Worm (Caenorhabditis elegans) whole organism, young adult: Measurements from ENCODE around the gene cdh-9.
A peak's percentile ranks its signal among the peaks of the same experiment; 100 is the strongest.

Source experiments
- B0261.1 ChIP-seq: sonication (generic microtip); optimal IDR thresholded peaks from 2 replicates; lab custom pipeline; 2016; ENCODE audit warnings: mild to moderate bottlenecking, missing genetic modification characterization, moderate library complexity, missing compliant biosample characterization
- B0336.3 ChIP-seq: fragments of 200-800 bp; sonication (Bioruptor generic); IDR thresholded peaks from 2 replicates; pipeline ENCODE4 v1.3.6; 2022; ENCODE audit warnings: missing genetic modification characterization, missing compliant biosample characterization
- C06A6.2 ChIP-seq: fragments of 200-800 bp; sonication (Bioruptor generic); conservative IDR thresholded peaks from 2 replicates; pipeline ENCODE4 v1.3.6; 2022; ENCODE audit warnings: missing genetic modification characterization, missing compliant biosample characterization
- D2030.7 ChIP-seq: fragments of 200-800 bp; sonication (Bioruptor generic); IDR thresholded peaks from 2 replicates; pipeline ENCODE4 v1.3.6; 2022; ENCODE audit warnings: missing genetic modification reagents, missing genetic modification characterization, missing compliant biosample characterization
- F23B12.7 ChIP-seq: sonication (generic microtip); optimal IDR thresholded peaks from 2 replicates; lab custom pipeline; 2017; ENCODE audit warnings: missing genetic modification characterization, mild to moderate bottlenecking, missing compliant biosample characterization, antibody characterized with exemption, moderate library complexity; ENCODE audit not compliant: insufficient read depth
- F37B4.10 ChIP-seq: fragments of 200-800 bp; sonication (Bioruptor generic); IDR thresholded peaks from 2 replicates; pipeline ENCODE4 v1.3.6; 2022; ENCODE audit warnings: missing genetic modification characterization, missing compliant biosample characterization
- F39B2.1 ChIP-seq: fragments of 200-800 bp; sonication (Bioruptor generic); IDR thresholded peaks from 2 replicates; pipeline ENCODE4 v1.3.6; 2022; ENCODE audit warnings: missing genetic modification reagents, missing genetic modification characterization, missing compliant biosample characterization
- K11D2.4 ChIP-seq: fragments of 200-800 bp; sonication (Bioruptor generic); IDR thresholded peaks from 2 replicates; pipeline ENCODE4 v1.3.6; 2022; ENCODE audit warnings: missing genetic modification reagents, missing genetic modification characterization, missing compliant biosample characterization
- Y53F4B.3 ChIP-seq: fragments of 200-800 bp; sonication (Bioruptor generic); IDR thresholded peaks from 2 replicates; pipeline ENCODE4 v1.3.6; 2022; ENCODE audit warnings: missing genetic modification reagents, missing genetic modification characterization, missing compliant biosample characterization
- Y56A3A.18 ChIP-seq: fragments of 200-800 bp; sonication (Bioruptor generic); IDR thresholded peaks from 2 replicates; pipeline ENCODE4 v1.3.6; 2022; ENCODE audit warnings: missing genetic modification reagents, missing genetic modification characterization, missing compliant biosample characterization
- Y79H2A.3 ChIP-seq: fragments of 200-800 bp; sonication (Bioruptor generic); conservative IDR thresholded peaks from 2 replicates; pipeline ENCODE4 v1.3.6; 2022; ENCODE audit warnings: missing genetic modification reagents, missing genetic modification characterization, missing compliant biosample characterization
- akir-1 ChIP-seq: fragments of 200-800 bp; sonication (Bioruptor generic); optimal IDR thresholded peaks from 2 replicates; lab custom pipeline; 2018; ENCODE audit warnings: mild to moderate bottlenecking, missing genetic modification characterization, moderate library complexity, missing compliant biosample characterization
- atf-7 ChIP-seq: sonication (generic microtip); optimal IDR thresholded peaks from 2 replicates; lab custom pipeline; 2017; ENCODE audit warnings: mild to moderate bottlenecking, missing genetic modification characterization, missing compliant biosample characterization
- attf-5 ChIP-seq: fragments of 200-800 bp; sonication (Bioruptor generic); optimal IDR thresholded peaks from 2 replicates; lab custom pipeline; 2018; ENCODE audit warnings: mild to moderate bottlenecking, missing genetic modification characterization, missing compliant biosample characterization
- cebp-2 ChIP-seq: fragments of 200-800 bp; sonication (Bioruptor generic); IDR thresholded peaks from 2 replicates; pipeline ENCODE4 v1.3.6; 2022; ENCODE audit warnings: missing genetic modification characterization, missing compliant biosample characterization
- ceh-40 ChIP-seq: fragments of 200-800 bp; sonication (Bioruptor generic); IDR thresholded peaks from 2 replicates; pipeline ENCODE4 v1.3.6; 2022; ENCODE audit warnings: missing genetic modification characterization, missing compliant biosample characterization
- ceh-58 ChIP-seq: fragments of 200-800 bp; sonication (Bioruptor generic); IDR thresholded peaks from 2 replicates; pipeline ENCODE4 v1.3.6; 2022; ENCODE audit warnings: missing genetic modification characterization, missing compliant biosample characterization
- chd-7 ChIP-seq: sonication (generic microtip); optimal IDR thresholded peaks from 2 replicates; lab custom pipeline; 2016; ENCODE audit warnings: mild to moderate bottlenecking, missing genetic modification characterization, moderate library complexity, missing compliant biosample characterization
- dox-1 ChIP-seq: fragments of 200-800 bp; sonication (Bioruptor generic); IDR thresholded peaks from 2 replicates; pipeline ENCODE4 v1.3.6; 2022; ENCODE audit warnings: missing genetic modification reagents, missing genetic modification characterization, missing compliant biosample characterization
- hmg-1.2 ChIP-seq: fragments of 200-800 bp; sonication (Bioruptor generic); IDR thresholded peaks from 2 replicates; pipeline ENCODE4 v1.3.6; 2022; ENCODE audit warnings: missing genetic modification reagents, missing genetic modification characterization, missing compliant biosample characterization
- hmg-20 ChIP-seq: fragments of 200-800 bp; sonication (Bioruptor generic); IDR thresholded peaks from 2 replicates; pipeline ENCODE4 v1.3.6; 2022; ENCODE audit warnings: missing genetic modification reagents, missing genetic modification characterization, missing compliant biosample characterization
- hrde-1 ChIP-seq: sonication (generic microtip); optimal IDR thresholded peaks from 2 replicates; lab custom pipeline; 2016; ENCODE audit warnings: missing genetic modification characterization, mild to moderate bottlenecking, missing compliant biosample characterization, moderate library complexity, missing genotype, missing genetic modification reagents, borderline replicate concordance
- let-607 ChIP-seq, 2 experiments: fragments of 200-800 bp in 1 of 2; sonication (Bioruptor generic) in 1 of 2; sonication (generic microtip) in 1 of 2; optimal IDR thresholded peaks; 2 replicates each; lab custom pipeline; 2016 to 2018; ENCODE audit warnings: mild to moderate bottlenecking in 2 of 2, missing compliant biosample characterization in 2 of 2, missing genetic modification characterization in 2 of 2, moderate library complexity in 2 of 2, missing genotype in 1 of 2
- lin-40 ChIP-seq: sonication (generic microtip); optimal IDR thresholded peaks from 2 replicates; lab custom pipeline; 2016; ENCODE audit warnings: missing genetic modification characterization, mild to moderate bottlenecking, missing compliant biosample characterization, missing genotype, missing genetic modification reagents
- lir-1 ChIP-seq: fragments of 200-800 bp; sonication (Bioruptor generic); conservative IDR thresholded peaks from 2 replicates; pipeline ENCODE4 v1.3.6; 2022; ENCODE audit warnings: missing genetic modification reagents, missing genetic modification characterization, missing compliant biosample characterization
- lsl-1 ChIP-seq: fragments of 200-800 bp; sonication (Bioruptor generic); optimal IDR thresholded peaks from 2 replicates; lab custom pipeline; 2018; ENCODE audit warnings: mild to moderate bottlenecking, missing genetic modification characterization, moderate library complexity, missing compliant biosample characterization
- madf-10 ChIP-seq: sonication (generic microtip); optimal IDR thresholded peaks from 2 replicates; lab custom pipeline; 2016; ENCODE audit warnings: mild to moderate bottlenecking, missing genetic modification characterization, missing compliant biosample characterization
- nfya-1 ChIP-seq: sonication (generic microtip); optimal IDR thresholded peaks from 2 replicates; lab custom pipeline; 2017; ENCODE audit warnings: antibody characterized with exemption, missing compliant biosample characterization, missing genetic modification characterization, borderline replicate concordance; ENCODE audit not compliant: insufficient read depth
- nfyb-1 ChIP-seq: fragments of 200-800 bp; sonication (Bioruptor generic); IDR thresholded peaks from 2 replicates; pipeline ENCODE4 v1.3.6; 2022; ENCODE audit warnings: missing genetic modification reagents, missing genetic modification characterization, missing compliant biosample characterization
- nhr-179 ChIP-seq: sonication (generic microtip); optimal IDR thresholded peaks from 2 replicates; lab custom pipeline; 2016; ENCODE audit warnings: mild to moderate bottlenecking, missing genetic modification characterization, missing compliant biosample characterization
- nhr-27 ChIP-seq: fragments of 200-800 bp; sonication (Bioruptor generic); optimal IDR thresholded peaks from 2 replicates; lab custom pipeline; 2018; ENCODE audit warnings: mild to moderate bottlenecking, missing genetic modification characterization, moderate library complexity, missing compliant biosample characterization
- nhr-80 ChIP-seq: sonication (generic microtip); optimal IDR thresholded peaks from 2 replicates; lab custom pipeline; 2016; ENCODE audit warnings: missing genetic modification characterization, missing compliant biosample characterization
- nhr-90 ChIP-seq: sonication (generic microtip); optimal IDR thresholded peaks from 2 replicates; lab custom pipeline; 2016; ENCODE audit warnings: missing genotype, mild to moderate bottlenecking, missing genetic modification characterization, missing compliant biosample characterization
- sdz-38 ChIP-seq: sonication (generic microtip); optimal IDR thresholded peaks from 2 replicates; lab custom pipeline; 2016; ENCODE audit warnings: missing genotype, missing genetic modification characterization, missing compliant biosample characterization
- snpc-3.4 ChIP-seq: sonication (generic microtip); optimal IDR thresholded peaks from 2 replicates; lab custom pipeline; 2017; ENCODE audit warnings: missing genetic modification characterization, mild to moderate bottlenecking, missing compliant biosample characterization, antibody characterized with exemption, moderate library complexity, missing genotype, missing genetic modification reagents
- snpc-4 ChIP-seq, 5 experiments: fragments of 150-350 bp in 1 of 5; sonication (generic microtip) in 4 of 5; optimal IDR thresholded peaks; 2 replicates each; lab custom pipeline; 2014 to 2018; ENCODE audit warnings: missing genetic modification characterization in 5 of 5, missing biosample characterization in 3 of 5, antibody characterized with exemption in 2 of 5, mild to moderate bottlenecking in 2 of 5, missing compliant biosample characterization in 2 of 5, missing genotype in 2 of 5, moderate library complexity in 2 of 5, missing genetic modification reagents in 1 of 5
- tbp1 ChIP-seq: fragments of 200-800 bp; sonication (Bioruptor generic); optimal IDR thresholded peaks from 2 replicates; lab custom pipeline; 2018; ENCODE audit warnings: mild to moderate bottlenecking, missing genetic modification characterization, missing compliant biosample characterization
- unc-130 ChIP-seq: sonication (generic microtip); optimal IDR thresholded peaks from 2 replicates; lab custom pipeline; 2016; ENCODE audit warnings: missing genetic modification reagents, missing genetic modification characterization, missing compliant biosample characterization
- unc-62 ChIP-seq: fragments of 150-350 bp; optimal IDR thresholded peaks from 2 replicates; lab custom pipeline; 2014; ENCODE audit warnings: missing biosample characterization, missing genetic modification reagents, missing genetic modification characterization
- xnd-1 ChIP-seq: sonication (generic microtip); optimal IDR thresholded peaks from 2 replicates; lab custom pipeline; 2016; ENCODE audit warnings: missing genotype, missing genetic modification reagents, missing genetic modification characterization, missing compliant biosample characterization
- ztf-18 ChIP-seq: sonication (generic microtip); optimal IDR thresholded peaks from 2 replicates; lab custom pipeline; 2016; ENCODE audit warnings: missing genotype, mild to moderate bottlenecking, missing genetic modification characterization, missing compliant biosample characterization

Gene cdh-9

ce11 chrX:16553845-16554426 lies 41.1 kb upstream of the cdh-9 start, which contains the start of gene K08B5.2:
Gene K08B5.2, minus strand, starts transcription at chrX:16553887.
- no peak for TF ChIP-seq D2030.7 (GFP tag; lab: Robert Waterston, UW)
- TF ChIP-seq chd-7 (tag; lab: Kevin White, UChicago): peak; percentile 24
- TF ChIP-seq nfyb-1: no peak
- 0 out of 2 replicates have a peak, but pooled peaks have one; percentile 34 for TF ChIP-seq Y56A3A.18
- TF ChIP-seq F37B4.10 (GFP tag; lab: Robert Waterston, UW): no peak
- no peak for TF ChIP-seq unc-130
- no peak for TF ChIP-seq lsl-1 (GFP tag; lab: Kevin White, UChicago)
- TF ChIP-seq attf-5 (GFP tag; lab: Kevin White, UChicago): no peak
- TF ChIP-seq let-607 (tag; optimal IDR thresholded peaks at IDR 0.05; lab: Kevin White, UChicago): peak in 1 of 2 experiments; percentile 65
- peak; percentile 48 for TF ChIP-seq tbp1 (GFP tag; lab: Kevin White, UChicago)
- no peak for TF ChIP-seq snpc-4 (GFP tag; optimal IDR thresholded peaks at IDR 0.05; lab: Kevin White, UChicago)
- peak in 2 of 4 experiments; percentile 41 to 50 for TF ChIP-seq snpc-4 (tag; optimal IDR thresholded peaks at IDR 0.05; lab: Kevin White, UChicago)
- TF ChIP-seq lir-1 (GFP tag; lab: Robert Waterston, UW): no peak
- TF ChIP-seq hmg-20 (GFP tag; lab: Robert Waterston, UW): no peak
- TF ChIP-seq B0336.3 (GFP tag; lab: Robert Waterston, UW): no peak
- no peak for TF ChIP-seq nhr-27 (tag; lab: Kevin White, UChicago)
- peak; percentile 25; the same call in 1 of the 2 replicates for TF ChIP-seq hmg-1.2 (GFP tag; lab: Robert Waterston, UW)
- TF ChIP-seq nfya-1 (tag; lab: Kevin White, UChicago): no peak
- TF ChIP-seq Y53F4B.3 (GFP tag; lab: Robert Waterston, UW): no peak
- TF ChIP-seq atf-7 (tag; lab: Kevin White, UChicago): peak; percentile 79
- no peak for TF ChIP-seq ceh-58 (GFP tag; lab: Robert Waterston, UW)
- TF ChIP-seq nhr-80 (tag; lab: Kevin White, UChicago): peak; percentile 95
- peak; percentile 16 for TF ChIP-seq B0261.1
- TF ChIP-seq xnd-1 (tag; lab: Kevin White, UChicago): no peak
- TF ChIP-seq C06A6.2 (GFP tag; lab: Robert Waterston, UW): no peak
- TF ChIP-seq lin-40 (tag; lab: Kevin White, UChicago): peak; percentile 52
- TF ChIP-seq hrde-1 (tag; lab: Kevin White, UChicago): no peak
- TF ChIP-seq dox-1 (GFP tag; lab: Robert Waterston, UW): peak; percentile 60; the same call in 1 of the 2 replicates
- no peak for TF ChIP-seq ztf-18 (tag; lab: Kevin White, UChicago)
- peak; percentile 15 for TF ChIP-seq nhr-90
- TF ChIP-seq unc-62 (GFP tag; lab: Kevin White, UChicago): peak; percentile 44
- TF ChIP-seq F23B12.7 (tag; lab: Kevin White, UChicago): peak; percentile 5
- peak; percentile 45 for TF ChIP-seq madf-10 (tag; lab: Kevin White, UChicago)
- no peak for TF ChIP-seq nhr-179
- TF ChIP-seq, all 124 proteins: peak for 15

ce11 chrX:16555726-16556125 lies 39.3 kb upstream of the cdh-9 start:
- no peak for TF ChIP-seq snpc-3.4 (tag; lab: Kevin White, UChicago)
- TF ChIP-seq cebp-2 (GFP tag; lab: Robert Waterston, UW): no peak
- TF ChIP-seq Y79H2A.3: no peak
- TF ChIP-seq F37B4.10 (GFP tag; lab: Robert Waterston, UW): no peak
- no peak for TF ChIP-seq akir-1 (GFP tag; lab: Kevin White, UChicago)
- TF ChIP-seq chd-7 (tag; lab: Kevin White, UChicago): no peak
- no peak for TF ChIP-seq ceh-40
- TF ChIP-seq nfyb-1: no peak
- TF ChIP-seq K11D2.4: no peak
- TF ChIP-seq sdz-38 (tag; lab: Kevin White, UChicago): no peak
- no peak for TF ChIP-seq tbp1 (GFP tag; lab: Kevin White, UChicago)
- no peak for TF ChIP-seq F39B2.1
